Worm (Caenorhabditis elegans) whole organism, late embryonic: ENCODE data around the gene srh-250.

Experiments used
- ama-1 ChIP-seq: fragments of 150-350 bp; optimal IDR thresholded peaks from 2 replicates; lab custom pipeline; 2014
- ceh-14 ChIP-seq: sonication (generic microtip); optimal IDR thresholded peaks from 2 replicates; lab custom pipeline; 2016; ENCODE audit warnings: missing genotype, missing genetic modification characterization, missing compliant biosample characterization
- ceh-19 ChIP-seq: fragments of 200-800 bp; sonication (Bioruptor generic); optimal IDR thresholded peaks from 2 replicates; lab custom pipeline; 2018; ENCODE audit warnings: mild to moderate bottlenecking, missing genetic modification characterization, missing compliant biosample characterization
- ceh-2 ChIP-seq: sonication (generic microtip); optimal IDR thresholded peaks from 2 replicates; lab custom pipeline; 2016; ENCODE audit warnings: missing genotype, missing genetic modification characterization, missing compliant biosample characterization
- ceh-34 ChIP-seq: sonication (generic microtip); optimal IDR thresholded peaks from 2 replicates; lab custom pipeline; 2016; ENCODE audit warnings: mild to moderate bottlenecking, missing genetic modification characterization, missing compliant biosample characterization
- ceh-48 ChIP-seq: sonication (generic microtip); optimal IDR thresholded peaks from 2 replicates; lab custom pipeline; 2016; ENCODE audit warnings: missing genetic modification characterization, inconsistent platforms, missing compliant biosample characterization
- ets-4 ChIP-seq: sonication (generic microtip); optimal IDR thresholded peaks from 2 replicates; lab custom pipeline; 2016; ENCODE audit warnings: missing genetic modification characterization, missing compliant biosample characterization
- fkh-6 ChIP-seq: sonication (generic microtip); optimal IDR thresholded peaks from 2 replicates; lab custom pipeline; 2016; ENCODE audit warnings: missing genetic modification characterization, missing compliant biosample characterization
- mec-3 ChIP-seq: sonication (generic microtip); optimal IDR thresholded peaks from 2 replicates; lab custom pipeline; 2016; ENCODE audit warnings: borderline replicate concordance, missing genetic modification characterization, missing compliant biosample characterization
- nhr-232 ChIP-seq: sonication (generic microtip); optimal IDR thresholded peaks from 2 replicates; lab custom pipeline; 2016; ENCODE audit warnings: missing genetic modification characterization, missing compliant biosample characterization
- pag-3 ChIP-seq: sonication (generic microtip); optimal IDR thresholded peaks from 2 replicates; lab custom pipeline; 2016; ENCODE audit warnings: missing compliant biosample characterization, missing genetic modification characterization, borderline replicate concordance
- tbx-2 ChIP-seq: sonication (generic microtip); optimal IDR thresholded peaks from 2 replicates; lab custom pipeline; 2016; ENCODE audit warnings: missing genetic modification characterization, missing compliant biosample characterization

DNA sequence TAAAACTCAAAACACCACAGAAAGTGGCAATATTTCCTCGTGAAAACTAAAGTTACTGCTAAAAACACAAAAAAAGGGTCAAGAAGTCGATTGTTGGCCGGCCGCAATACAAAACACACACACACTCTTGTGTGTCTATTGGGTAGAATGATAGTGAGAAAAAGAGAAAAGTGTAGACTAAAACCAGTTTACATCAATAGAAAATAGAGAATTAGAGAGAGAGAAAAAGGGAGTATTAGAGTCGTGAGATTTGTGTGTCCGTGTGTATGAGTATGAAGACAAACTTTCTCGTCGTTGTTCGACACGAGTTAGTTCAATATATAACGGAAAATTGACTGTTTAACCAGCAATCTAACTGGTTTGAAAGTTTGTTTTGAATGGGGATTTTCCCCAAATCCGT lies 51.0 kb downstream of the srh-250 start:
- TF ChIP-seq ama-1 (lab: Kevin White, UChicago), result no peak
- no peak for TF ChIP-seq nhr-232
- no peak for TF ChIP-seq ceh-2 (tag; lab: Kevin White, UChicago)
- no peak for TF ChIP-seq ets-4 (tag; lab: Kevin White, UChicago)
- no peak for TF ChIP-seq tbx-2 (tag; lab: Kevin White, UChicago)
- no peak for TF ChIP-seq mec-3 (tag; lab: Kevin White, UChicago)
- TF ChIP-seq ceh-34, result no peak
- TF ChIP-seq ceh-14 (tag; lab: Kevin White, UChicago), result no peak
- no peak for TF ChIP-seq ceh-19 (GFP tag; lab: Kevin White, UChicago)
- no peak for TF ChIP-seq ceh-48 (tag; lab: Kevin White, UChicago)
- no peak for TF ChIP-seq fkh-6 (tag; lab: Kevin White, UChicago)
- TF ChIP-seq pag-3 (tag; lab: Kevin White, UChicago), result no peak
